Fruit fly (Drosophila melanogaster) whole organism, embryonic: ENCODE data around the gene EloB.

ENCODE experiments used
- Awh ChIP-seq: fragments of 200-800 bp; sonication (Bioruptor generic); IDR thresholded peaks from 2 replicates; pipeline ENCODE4, ENCODE4 v1.3.6; 2022; ENCODE audit warnings: missing biosample characterization, missing genetic modification characterization
- CG10543 ChIP-seq: fragments of 200-800 bp; sonication (Bioruptor generic); optimal IDR thresholded peaks from 3 replicates; lab custom pipeline; 2017; ENCODE audit warnings: missing biosample characterization, mild to moderate bottlenecking, missing genetic modification characterization, moderate library complexity
- CG11695 ChIP-seq: fragments of 200-800 bp; sonication (Bioruptor generic); IDR thresholded peaks from 3 replicates; pipeline ENCODE4 v1.3.6; 2022; ENCODE audit warnings: missing biosample characterization, missing genetic modification characterization
- CG12299 ChIP-seq: fragments of 200-800 bp; sonication (Bioruptor generic); optimal IDR thresholded peaks from 2 replicates; lab custom pipeline; 2018; ENCODE audit warnings: missing biosample characterization, mild to moderate bottlenecking, missing genetic modification characterization
- CG13287 ChIP-seq: fragments of 200-800 bp; sonication (Bioruptor generic); IDR thresholded peaks from 2 replicates; pipeline ENCODE4 v1.3.6; 2022; ENCODE audit warnings: missing biosample characterization, missing genetic modification characterization; ENCODE audit not compliant: partially characterized antibody
- CG13894 ChIP-seq: fragments of 200-800 bp; sonication (Bioruptor generic); optimal IDR thresholded peaks from 3 replicates; lab custom pipeline; 2018; ENCODE audit warnings: missing biosample characterization, mild to moderate bottlenecking, missing genetic modification characterization, moderate library complexity
- CG15601 ChIP-seq: fragments of 200-800 bp; sonication (Bioruptor generic); optimal IDR thresholded peaks from 3 replicates; lab custom pipeline; 2019; ENCODE audit warnings: missing biosample characterization, mild to moderate bottlenecking, missing genetic modification characterization, moderate library complexity
- CG1603 ChIP-seq: fragments of 200-800 bp; sonication (Bioruptor generic); optimal IDR thresholded peaks from 2 replicates; lab custom pipeline; 2019; ENCODE audit warnings: missing biosample characterization, mild to moderate bottlenecking, missing genetic modification characterization, moderate library complexity
- CG31441 ChIP-seq: fragments of 200-800 bp; sonication (Bioruptor generic); IDR thresholded peaks from 2 replicates; pipeline ENCODE4 v1.3.6; 2022; ENCODE audit warnings: missing biosample characterization, missing genetic modification characterization
- CG34224 ChIP-seq: fragments of 200-800 bp; sonication (Bioruptor generic); IDR thresholded peaks from 3 replicates; pipeline ENCODE4 v1.3.6; 2022; ENCODE audit warnings: missing biosample characterization, missing genetic modification characterization; ENCODE audit not compliant: partially characterized antibody
- CG34376 ChIP-seq: fragments of 200-800 bp; sonication (Bioruptor generic); optimal IDR thresholded peaks from 2 replicates; lab custom pipeline; 2018; ENCODE audit warnings: missing biosample characterization, mild to moderate bottlenecking, missing genetic modification characterization
- CG6813 ChIP-seq: fragments of 200-800 bp; sonication (Bioruptor generic); optimal IDR thresholded peaks from 2 replicates; lab custom pipeline; 2017; ENCODE audit warnings: missing biosample characterization, missing genetic modification characterization, mild to moderate bottlenecking, moderate library complexity, missing genetic modification reagents
- CG8359 ChIP-seq: fragments of 200-800 bp; sonication (Bioruptor generic); optimal IDR thresholded peaks from 2 replicates; lab custom pipeline; 2017; ENCODE audit warnings: missing biosample characterization, mild to moderate bottlenecking, missing genetic modification characterization, borderline replicate concordance
- Dll ChIP-seq: fragments of 200-800 bp; sonication (Bioruptor generic); IDR thresholded peaks from 4 replicates; pipeline ENCODE4 v1.3.6; 2022; ENCODE audit warnings: missing biosample characterization, missing genetic modification characterization; ENCODE audit not compliant: partially characterized antibody
- Fer2 ChIP-seq: fragments of 200-800 bp; sonication (Bioruptor generic); optimal IDR thresholded peaks from 2 replicates; lab custom pipeline; 2018; ENCODE audit warnings: missing biosample characterization, mild to moderate bottlenecking, missing genetic modification characterization, moderate library complexity
- HLHmδ ChIP-seq: fragments of 200-800 bp; sonication (Bioruptor generic); optimal IDR thresholded peaks from 2 replicates; lab custom pipeline; 2018; ENCODE audit warnings: missing biosample characterization, mild to moderate bottlenecking, missing genetic modification characterization, moderate library complexity
- HmgD ChIP-seq: fragments of 200-800 bp; sonication (Bioruptor generic); optimal IDR thresholded peaks from 3 replicates; lab custom pipeline; 2016; ENCODE audit warnings: missing biosample characterization, missing genetic modification characterization
- HmgZ ChIP-seq: fragments of 200-800 bp; sonication (Bioruptor generic); optimal IDR thresholded peaks from 2 replicates; lab custom pipeline; 2018; ENCODE audit warnings: missing biosample characterization, mild to moderate bottlenecking, missing genetic modification characterization
- Hr3 ChIP-seq: fragments of 200-800 bp; sonication (Bioruptor generic); optimal IDR thresholded peaks from 3 replicates; lab custom pipeline; 2016; ENCODE audit warnings: missing biosample characterization, missing genetic modification characterization
- Hr51 ChIP-seq, 2 experiments: fragments of 200-800 bp; sonication (Bioruptor generic); optimal IDR thresholded peaks; 2 replicates in 1 of 2; 3 replicates in 1 of 2; lab custom pipeline; 2016 to 2018; ENCODE audit warnings: missing biosample characterization in 2 of 2, missing genetic modification characterization in 2 of 2, mild to moderate bottlenecking in 1 of 2, moderate library complexity in 1 of 2
- PHDP ChIP-seq: fragments of 200-800 bp; sonication (Bioruptor generic); optimal IDR thresholded peaks from 3 replicates; lab custom pipeline; 2018; ENCODE audit warnings: missing biosample characterization, mild to moderate bottlenecking, missing genetic modification characterization, moderate library complexity
- Stat92E ChIP-seq, 3 experiments: fragments of >200 bp in 2 of 3; fragments of 200-800 bp in 1 of 3; sonication (Bioruptor generic) in 1 of 3; optimal IDR thresholded peaks; 2 replicates each; lab custom pipeline; 2017 to 2019; ENCODE audit warnings: missing biosample characterization in 3 of 3, missing genetic modification characterization in 3 of 3, mild to moderate bottlenecking in 1 of 3, moderate library complexity in 1 of 3
- Trl ChIP-seq, 3 experiments: fragments of >200 bp in 2 of 3; fragments of 200-800 bp in 1 of 3; sonication (Bioruptor generic) in 1 of 3; optimal IDR thresholded peaks; 2 replicates in 1 of 3; 3 replicates in 2 of 3; lab custom pipeline; 2016 to 2017; ENCODE audit warnings: missing biosample characterization in 1 of 3, missing genetic modification characterization in 1 of 3
- chinmo ChIP-seq: fragments of 200-800 bp; sonication (Bioruptor generic); IDR thresholded peaks from 4 replicates; pipeline ENCODE4 v1.3.6; 2022; ENCODE audit warnings: missing biosample characterization, missing genetic modification characterization; ENCODE audit not compliant: partially characterized antibody
- corto ChIP-seq: fragments of 200-800 bp; sonication (Bioruptor generic); optimal IDR thresholded peaks from 2 replicates; lab custom pipeline; 2016; ENCODE audit warnings: missing biosample characterization, mild to moderate bottlenecking, missing genetic modification characterization, moderate library complexity
- crol ChIP-seq: fragments of 200-800 bp; sonication (Bioruptor generic); IDR thresholded peaks from 2 replicates; pipeline ENCODE4 v1.3.6; 2022; ENCODE audit warnings: missing biosample characterization, missing genetic modification characterization
- cwo ChIP-seq: fragments of 200-800 bp; sonication (Bioruptor generic); optimal IDR thresholded peaks from 3 replicates; lab custom pipeline; 2017; ENCODE audit warnings: missing biosample characterization, missing genetic modification characterization, mild to moderate bottlenecking, moderate library complexity, missing genetic modification reagents
- danr ChIP-seq: fragments of 200-800 bp; sonication (Bioruptor generic); IDR thresholded peaks from 2 replicates; pipeline ENCODE4 v1.3.6; 2022; ENCODE audit warnings: missing biosample characterization, missing genetic modification characterization
- fd102C ChIP-seq: fragments of 200-800 bp; sonication (Bioruptor generic); optimal IDR thresholded peaks from 2 replicates; lab custom pipeline; 2018; ENCODE audit warnings: missing biosample characterization, mild to moderate bottlenecking, missing genetic modification characterization, moderate library complexity
- grn ChIP-seq: fragments of 200-800 bp; sonication (Bioruptor generic); optimal IDR thresholded peaks from 3 replicates; lab custom pipeline; 2017; ENCODE audit warnings: missing biosample characterization, missing genetic modification characterization
- gsb-n ChIP-seq: fragments of 200-800 bp; sonication (Bioruptor generic); optimal IDR thresholded peaks from 3 replicates; lab custom pipeline; 2018; ENCODE audit warnings: missing biosample characterization, mild to moderate bottlenecking, missing genetic modification characterization
- hkb ChIP-seq, 2 experiments: fragments of 200-800 bp in 1 of 2; fragments of >200 bp in 1 of 2; sonication (Bioruptor generic) in 1 of 2; IDR thresholded peaks in 1 of 2; optimal IDR thresholded peaks in 1 of 2; 2 replicates each; pipeline versions ENCODE4 v1.3.6 to Lab custom; 2017 to 2022; ENCODE audit warnings: missing biosample characterization in 1 of 2, missing genetic modification characterization in 1 of 2
- odd ChIP-seq: fragments of 200-800 bp; sonication (Bioruptor generic); optimal IDR thresholded peaks from 2 replicates; lab custom pipeline; 2017; ENCODE audit warnings: missing biosample characterization, mild to moderate bottlenecking, missing genetic modification characterization
- pan ChIP-seq, 4 experiments: fragments of >200 bp in 3 of 4; fragments of 200-800 bp in 1 of 4; sonication (Bioruptor generic) in 1 of 4; optimal IDR thresholded peaks in 3 of 4; IDR thresholded peaks in 1 of 4; 2 replicates each; pipeline versions ENCODE4 v1.3.6 to Lab custom; 2017 to 2022; ENCODE audit warnings: missing biosample characterization in 2 of 4, missing genetic modification characterization in 2 of 4, mixed read lengths in 1 of 4
- pfk ChIP-seq: fragments of 200-800 bp; sonication (Bioruptor generic); optimal IDR thresholded peaks from 2 replicates; lab custom pipeline; 2018; ENCODE audit warnings: missing biosample characterization, mild to moderate bottlenecking, missing genetic modification characterization, moderate library complexity
- sens-2 ChIP-seq: fragments of 200-800 bp; sonication (Bioruptor generic); IDR thresholded peaks from 2 replicates; pipeline ENCODE4 v1.3.6; 2022; ENCODE audit warnings: missing biosample characterization, missing genetic modification characterization
- sna ChIP-seq: fragments of 200-800 bp; sonication (Bioruptor generic); IDR thresholded peaks from 2 replicates; pipeline ENCODE4 v1.3.6; 2022; ENCODE audit warnings: missing biosample characterization, missing genetic modification characterization; ENCODE audit not compliant: partially characterized antibody
- vfl ChIP-seq: fragments of 200-800 bp; sonication (Bioruptor generic); optimal IDR thresholded peaks from 2 replicates; lab custom pipeline; 2016; ENCODE audit warnings: missing biosample characterization, missing genetic modification characterization

EloB gene

DNA sequence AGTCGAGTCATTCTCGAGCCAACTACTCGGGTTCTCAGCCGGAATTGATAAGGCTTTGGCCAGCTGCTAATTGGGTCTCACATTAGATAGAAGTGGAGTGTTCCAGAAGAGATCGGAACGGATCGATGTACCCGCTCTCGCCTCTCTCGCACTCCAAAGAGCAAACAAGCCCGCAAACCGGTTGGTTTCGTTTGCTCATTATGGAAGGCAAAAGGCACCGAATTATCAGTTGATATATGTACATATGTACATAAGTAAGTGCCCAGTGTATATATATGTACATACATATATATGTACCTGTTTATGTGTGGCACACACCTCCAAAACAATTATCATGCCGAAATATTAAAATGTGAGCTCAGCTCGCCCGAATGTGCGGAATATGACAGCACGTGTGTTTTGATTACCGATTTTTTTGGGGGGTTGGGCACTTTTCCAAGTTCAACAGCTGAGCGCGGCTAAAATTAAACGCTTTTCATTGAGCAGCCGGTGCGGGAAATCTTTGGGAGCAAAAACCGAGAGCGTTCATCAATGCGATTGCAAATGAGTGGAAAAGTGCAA is 23.9 kb downstream of the EloB start (continued):
- TF ChIP-seq pan (optimal IDR thresholded peaks at IDR 0.05; lab: Kevin White, UChicago): no peak
- no peak for TF ChIP-seq pan (GFP tag; optimal IDR thresholded peaks at IDR 0.05 in 1 of 2, IDR thresholded peaks at IDR 0.05 in 1 of 2)
- peak; percentile 50 for TF ChIP-seq corto
- no peak for TF ChIP-seq sens-2 (GFP tag; lab: Robert Waterston, UW)
- peak; percentile 61; the same call in 2 of the 3 replicates for TF ChIP-seq CG34224
- TF ChIP-seq CG31441 (GFP tag; lab: Robert Waterston, UW): no peak
- TF ChIP-seq CG12299 (tag; lab: Kevin White, UChicago): peak; percentile 73
- peak; percentile 48 for TF ChIP-seq HmgZ
- peak; percentile 65 for TF ChIP-seq CG15601
- peak; percentile 75 for TF ChIP-seq pfk (GFP tag; lab: Kevin White, UChicago)
- peak; percentile 43 for TF ChIP-seq CG8359 (GFP tag; lab: Kevin White, UChicago)
- TF ChIP-seq PHDP (tag; lab: Kevin White, UChicago): peak; percentile 12
- 0 out of 2 replicates have a peak, but pooled peaks have one; percentile 12 for TF ChIP-seq CG13287 (GFP tag; lab: Robert Waterston, UW)
- TF ChIP-seq HLHmδ (GFP tag; lab: Kevin White, UChicago): peak; percentile 89
- peak; percentile 13 for TF ChIP-seq fd102C (GFP tag; lab: Kevin White, UChicago)
- no peak for TF ChIP-seq HmgD (GFP tag; lab: Kevin White, UChicago)
- TF ChIP-seq Hr3: no peak
- peak; percentile 35; the same call in 1 of the 2 replicates for TF ChIP-seq Awh (GFP tag; lab: Robert Waterston, UW)
- TF ChIP-seq CG13894 (tag; lab: Kevin White, UChicago): peak; percentile 73
- peak; percentile 77 for TF ChIP-seq CG34376
- peak; percentile 51 for TF ChIP-seq CG6813 (GFP tag; lab: Kevin White, UChicago)
- peak; percentile 16 for TF ChIP-seq grn
- TF ChIP-seq Dll (GFP tag; lab: Robert Waterston, UW): peak; percentile 33; the same call in 1 of the 4 replicates
- no peak for TF ChIP-seq crol
- TF ChIP-seq Hr51 (GFP tag; optimal IDR thresholded peaks at IDR 0.05; lab: Kevin White, UChicago): no peak
- no peak for TF ChIP-seq hkb (optimal IDR thresholded peaks at IDR 0.05; lab: Kevin White, UChicago)
- peak; percentile 8 for TF ChIP-seq hkb (GFP tag; IDR thresholded peaks at IDR 0.05; lab: Robert Waterston, UW)
- peak; percentile 53 for TF ChIP-seq odd (GFP tag; lab: Kevin White, UChicago)
- TF ChIP-seq chinmo: peak; percentile 87; the same call in 3 of the 4 replicates
- peak; percentile 96 for TF ChIP-seq cwo
- TF ChIP-seq Trl (optimal IDR thresholded peaks at IDR 0.05; lab: Kevin White, UChicago): peak; percentile 65 to 76
- no peak for TF ChIP-seq Trl (GFP tag; optimal IDR thresholded peaks at IDR 0.05; lab: Kevin White, UChicago)
- TF ChIP-seq vfl (GFP tag; lab: Kevin White, UChicago): no peak
- TF ChIP-seq danr (GFP tag; lab: Robert Waterston, UW): peak; percentile 33; the same call in 1 of the 2 replicates
- TF ChIP-seq Fer2: peak; percentile 36
- TF ChIP-seq CG10543 (GFP tag; lab: Kevin White, UChicago): peak; percentile 95
- peak; percentile 56 for TF ChIP-seq CG1603 (tag; lab: Kevin White, UChicago)
- TF ChIP-seq gsb-n (tag; lab: Kevin White, UChicago): peak; percentile 8
- TF ChIP-seq CG11695 (GFP tag; lab: Robert Waterston, UW): peak; percentile 6; the same call in 1 of the 3 replicates
- TF ChIP-seq Stat92E (GFP tag; optimal IDR thresholded peaks at IDR 0.05; lab: Kevin White, UChicago): peak in 1 of 3 experiments; percentile 37
- TF ChIP-seq sna: no peak
